Fruit fly (Drosophila melanogaster): ENCODE measurements around the gene Nedd8.

The Nedd8 gene

DNA sequence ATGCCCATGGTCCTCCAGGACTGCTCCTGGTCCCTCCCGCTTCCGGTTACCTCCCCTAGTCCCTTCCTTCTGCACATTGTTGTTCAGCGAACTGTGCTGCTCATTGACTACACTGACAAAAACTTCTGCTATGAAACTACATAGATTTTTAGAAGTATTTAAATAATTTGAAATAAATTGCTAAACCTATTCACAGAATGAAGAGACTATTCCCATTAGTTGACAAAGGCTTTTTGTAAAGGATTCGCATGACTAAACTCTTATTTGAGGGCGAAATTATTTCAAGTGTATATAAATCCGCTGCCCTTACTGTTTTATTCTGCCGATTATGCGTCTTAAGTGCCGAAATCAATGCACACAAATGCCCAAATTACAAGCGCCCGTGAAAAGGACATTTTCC lies 30.4 kb downstream of the Nedd8 start (continued):
- peak; percentile 4 for TF ChIP-seq CG1529 (GFP tag; optimal IDR thresholded peaks at IDR 0.05)
- peak; percentile 12 for TF ChIP-seq Ets97D (GFP tag; optimal IDR thresholded peaks at IDR 0.05)
- no peak for TF ChIP-seq grn (GFP tag; optimal IDR thresholded peaks at IDR 0.05)
- TF ChIP-seq CG9797 (GFP tag; optimal IDR thresholded peaks at IDR 0.05), result no peak
- TF ChIP-seq bab2 (GFP tag; optimal IDR thresholded peaks at IDR 0.05), result peak; percentile 47
- TF ChIP-seq CG10321 (GFP tag; IDR thresholded peaks at IDR 0.05), result no peak
- peak; percentile 25 for TF ChIP-seq Hr3 (GFP tag; optimal IDR thresholded peaks at IDR 0.05)
- TF ChIP-seq CG6765 (GFP tag; optimal IDR thresholded peaks at IDR 0.05), result no peak
- no peak for TF ChIP-seq B-H1 (GFP tag; IDR thresholded peaks at IDR 0.05)
- TF ChIP-seq CG7987 (GFP tag; optimal IDR thresholded peaks at IDR 0.05), result no peak
- TF ChIP-seq ssp (GFP tag; IDR thresholded peaks at IDR 0.05), result peak; percentile 37; the same call in 1 of the 2 replicates
- no peak for TF ChIP-seq gro (GFP tag; optimal IDR thresholded peaks at IDR 0.05)
- no peak for TF ChIP-seq unc-4 (GFP tag; IDR thresholded peaks at IDR 0.05; ENCODE audit: partially characterized antibody)
- no peak for TF ChIP-seq maf-S (GFP tag; optimal IDR thresholded peaks at IDR 0.05)
- peak; percentile 69 for TF ChIP-seq ara (GFP tag; IDR thresholded peaks at IDR 0.05)
- no peak for TF ChIP-seq mirr (GFP tag; optimal IDR thresholded peaks at IDR 0.05)
- TF ChIP-seq CG17359 (tag; optimal IDR thresholded peaks at IDR 0.05), result peak; percentile 44
- TF ChIP-seq CG4854 (GFP tag; optimal IDR thresholded peaks at IDR 0.05), result peak; percentile 3
- TF ChIP-seq CG11093 (GFP tag; IDR thresholded peaks at IDR 0.05), result no peak
- no peak for TF ChIP-seq nerfin-2 (GFP tag; IDR thresholded peaks at IDR 0.05; ENCODE audit: partially characterized antibody)
- TF ChIP-seq CG11456 (GFP tag; IDR thresholded peaks at IDR 0.05), result 0 out of 3 replicates have a peak, but pooled peaks have one; percentile 7
- TF ChIP-seq dati (GFP tag; IDR thresholded peaks at IDR 0.05), result no peak
- no peak for TF ChIP-seq CG3163 (GFP tag; optimal IDR thresholded peaks at IDR 0.05)
- peak; percentile 78 for TF ChIP-seq CG10979 (tag; optimal IDR thresholded peaks at IDR 0.05)
- no peak for TF ChIP-seq Myb (GFP tag; optimal IDR thresholded peaks at IDR 0.05)
- TF ChIP-seq Sox100B (GFP tag; optimal IDR thresholded peaks at IDR 0.05), result no peak
- TF ChIP-seq CG15514 (GFP tag; optimal IDR thresholded peaks at IDR 0.05), result no peak
- peak; percentile 36 for TF ChIP-seq Asciz (GFP tag; optimal IDR thresholded peaks at IDR 0.05)
- TF ChIP-seq Hsf (GFP tag; optimal IDR thresholded peaks at IDR 0.05), result peak; percentile 49
- no peak for TF ChIP-seq eyg (GFP tag; optimal IDR thresholded peaks at IDR 0.05)
- no peak for TF ChIP-seq CG13894 (tag; optimal IDR thresholded peaks at IDR 0.05)
- no peak for TF ChIP-seq CG10366 (GFP tag; IDR thresholded peaks at IDR 0.05)
- TF ChIP-seq ash1 (GFP tag; optimal IDR thresholded peaks at IDR 0.05), result no peak
- TF ChIP-seq stc (GFP tag; IDR thresholded peaks at IDR 0.05), result no peak
- peak; percentile 57; the same call in 1 of the 2 replicates for TF ChIP-seq vvl (GFP tag; IDR thresholded peaks at IDR 0.05)
- peak; percentile 59 for TF ChIP-seq row (GFP tag; IDR thresholded peaks at IDR 0.05)
- TF ChIP-seq tna (GFP tag; IDR thresholded peaks at IDR 0.05; ENCODE audit: partially characterized antibody), result no peak
- no peak for TF ChIP-seq CG14667 (GFP tag; IDR thresholded peaks at IDR 0.05)
- TF ChIP-seq MESR4 (GFP tag; optimal IDR thresholded peaks at IDR 0.05), result no peak
- peak; percentile 57 for TF ChIP-seq CG2678 (tag; optimal IDR thresholded peaks at IDR 0.05)
- TF ChIP-seq CG8478 (optimal IDR thresholded peaks at IDR 0.05), result no peak
- TF ChIP-seq gt (GFP tag; IDR thresholded peaks at IDR 0.05), result no peak
- no peak for TF ChIP-seq CG17612 (GFP tag; IDR thresholded peaks at IDR 0.05)
- no peak for TF ChIP-seq jigr1 (GFP tag; IDR thresholded peaks at IDR 0.05)
- no peak for TF ChIP-seq GATAe (GFP tag; conservative IDR thresholded peaks at IDR 0.05)
- peak; percentile 66 for TF ChIP-seq CG4820 (GFP tag; optimal IDR thresholded peaks at IDR 0.05)
- TF ChIP-seq CG10462 (GFP tag; optimal IDR thresholded peaks at IDR 0.05), result peak; percentile 30
- TF ChIP-seq kah (GFP tag; optimal IDR thresholded peaks at IDR 0.05), result peak; percentile 4
- TF ChIP-seq Dip3 (GFP tag; optimal IDR thresholded peaks at IDR 0.05), result no peak
- TF ChIP-seq HLH54F (GFP tag; optimal IDR thresholded peaks at IDR 0.05), result no peak
- no peak for TF ChIP-seq slou (GFP tag; optimal IDR thresholded peaks at IDR 0.05)
- TF ChIP-seq fru (optimal IDR thresholded peaks at IDR 0.05), result no peak
- TF ChIP-seq CG3065 (GFP tag; optimal IDR thresholded peaks at IDR 0.05), result no peak

All from whole organism, embryonic.